Worm (Caenorhabditis elegans): ENCODE measurements around the gene F44D12.10.

- TF ChIP-seq ceh-43 (GFP tag; optimal IDR thresholded peaks at IDR 0.05), result no peak
- TF ChIP-seq M03D4.4 (tag; optimal IDR thresholded peaks at IDR 0.05), result no peak
- no peak for TF ChIP-seq drap-1 (GFP tag; optimal IDR thresholded peaks at IDR 0.05)
- no peak for TF ChIP-seq nhr-237 (tag; optimal IDR thresholded peaks at IDR 0.05)
- no peak for TF ChIP-seq lin-13 (tag; optimal IDR thresholded peaks at IDR 0.05)
- TF ChIP-seq ztf-11 (tag; optimal IDR thresholded peaks at IDR 0.05), result no peak
- TF ChIP-seq unc-120 (tag; optimal IDR thresholded peaks at IDR 0.05; ENCODE audit: poor library complexity, severe bottlenecking), result no peak
- no peak for TF ChIP-seq nhr-12 (tag; optimal IDR thresholded peaks at IDR 0.05)
- TF ChIP-seq lin-32 (GFP tag; optimal IDR thresholded peaks at IDR 0.05), result no peak
Measured at ce11 chrIV:10046005-10046404, 9.1 kb upstream of the F44D12.10 start.

All from whole organism, mixed stage, embryonic.